Fruit fly (Drosophila melanogaster): ENCODE results near the gene Mulk.

The Mulk gene

DNA sequence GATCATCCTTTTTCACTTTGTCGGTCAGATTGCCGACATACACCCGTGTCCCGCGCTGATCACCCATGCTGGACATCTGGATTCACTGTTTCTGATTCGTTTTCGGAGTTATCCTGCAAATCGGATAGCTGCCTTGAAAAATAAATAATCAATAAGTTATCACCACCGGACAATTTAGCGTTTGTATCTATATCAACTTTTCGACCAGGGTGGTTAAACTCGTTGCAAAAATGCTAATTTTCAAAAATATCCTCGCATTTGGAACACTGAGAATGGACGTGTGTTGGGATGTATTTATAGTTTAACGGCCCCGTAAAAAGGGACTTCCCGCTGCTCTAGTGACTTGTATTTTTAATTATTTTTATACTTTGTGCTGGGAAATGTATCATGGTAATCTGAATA is 6.5 kb upstream of the Mulk start, which contains the start of gene Rsf1 (continued):
- TF ChIP-seq CG14441 (GFP tag; IDR thresholded peaks at IDR 0.05): no peak
- TF ChIP-seq Jarid2 (GFP tag; optimal IDR thresholded peaks at IDR 0.05): no peak
- no peak for TF ChIP-seq Kr (GFP tag; optimal IDR thresholded peaks at IDR 0.05)
- TF ChIP-seq CG12104 (GFP tag; optimal IDR thresholded peaks at IDR 0.05): no peak
- TF ChIP-seq CG7745 (tag; optimal IDR thresholded peaks at IDR 0.05): no peak
- no peak for TF ChIP-seq CG2129 (GFP tag; IDR thresholded peaks at IDR 0.05; ENCODE audit: partially characterized antibody)
- no peak for TF ChIP-seq p53 (GFP tag; optimal IDR thresholded peaks at IDR 0.05)
- TF ChIP-seq Oli (tag; optimal IDR thresholded peaks at IDR 0.05): no peak
- no peak for TF ChIP-seq PHDP (tag; optimal IDR thresholded peaks at IDR 0.05)
- TF ChIP-seq knrl (GFP tag; IDR thresholded peaks at IDR 0.05; ENCODE audit: partially characterized antibody): no peak
- no peak for TF ChIP-seq ab (GFP tag; optimal IDR thresholded peaks at IDR 0.05)
- TF ChIP-seq prd (optimal IDR thresholded peaks at IDR 0.05): no peak
- 0 out of 3 replicates have a peak, but pooled peaks have one; percentile 7 for TF ChIP-seq prd (GFP tag; IDR thresholded peaks at IDR 0.05)
- no peak for TF ChIP-seq Hmr (GFP tag; optimal IDR thresholded peaks at IDR 0.05)
- TF ChIP-seq crp (GFP tag; optimal IDR thresholded peaks at IDR 0.05): no peak
- peak; percentile 86 for TF ChIP-seq CG32767 (GFP tag; IDR thresholded peaks at IDR 0.05)
- TF ChIP-seq fd96Cb (tag; optimal IDR thresholded peaks at IDR 0.05): no peak
- no peak for TF ChIP-seq tup (GFP tag; optimal IDR thresholded peaks at IDR 0.05)
- TF ChIP-seq MESR4 (GFP tag; optimal IDR thresholded peaks at IDR 0.05): peak; percentile 97
- TF ChIP-seq CoRest (tag; optimal IDR thresholded peaks at IDR 0.05): peak; percentile 41
- TF ChIP-seq C15 (GFP tag; IDR thresholded peaks at IDR 0.05): no peak
- TF ChIP-seq CG2199 (GFP tag; IDR thresholded peaks at IDR 0.05): no peak
- TF ChIP-seq CG2712 (tag; optimal IDR thresholded peaks at IDR 0.05): peak; percentile 20
- no peak for TF ChIP-seq Rx (GFP tag; IDR thresholded peaks at IDR 0.05)
- no peak for TF ChIP-seq Taf1 (GFP tag; IDR thresholded peaks at IDR 0.05)
- TF ChIP-seq CG31441 (GFP tag; IDR thresholded peaks at IDR 0.05): no peak
- no peak for TF ChIP-seq CrebB (tag; optimal IDR thresholded peaks at IDR 0.05)
- no peak for TF ChIP-seq lola (GFP tag; optimal IDR thresholded peaks at IDR 0.05)
- TF ChIP-seq CG31388 (GFP tag; optimal IDR thresholded peaks at IDR 0.05): no peak
- TF ChIP-seq schlank (tag; optimal IDR thresholded peaks at IDR 0.05): no peak
- TF ChIP-seq mirr (GFP tag; optimal IDR thresholded peaks at IDR 0.05): no peak
- no peak for TF ChIP-seq CG14710 (tag; optimal IDR thresholded peaks at IDR 0.05)
- no peak for TF ChIP-seq CG4360 (GFP tag; IDR thresholded peaks at IDR 0.05)
- no peak for TF ChIP-seq CG4282 (GFP tag; optimal IDR thresholded peaks at IDR 0.05)
- no peak for TF ChIP-seq CG1832 (GFP tag; optimal IDR thresholded peaks at IDR 0.05)
- no peak for TF ChIP-seq CG18764 (GFP tag; optimal IDR thresholded peaks at IDR 0.05)
- no peak for TF ChIP-seq ara (GFP tag; IDR thresholded peaks at IDR 0.05)
- no peak for TF ChIP-seq maf-S (GFP tag; optimal IDR thresholded peaks at IDR 0.05)
- no peak for TF ChIP-seq Hr78 (GFP tag; optimal IDR thresholded peaks at IDR 0.05)
- no peak for TF ChIP-seq CG5180 (GFP tag; optimal IDR thresholded peaks at IDR 0.05)
- TF ChIP-seq CG8765 (GFP tag; IDR thresholded peaks at IDR 0.05): no peak
- TF ChIP-seq stwl (tag; optimal IDR thresholded peaks at IDR 0.05): no peak
- TF ChIP-seq scrt (GFP tag; optimal IDR thresholded peaks at IDR 0.05): no peak
- no peak for TF ChIP-seq al (GFP tag; IDR thresholded peaks at IDR 0.05)
- no peak for TF ChIP-seq sima (GFP tag; optimal IDR thresholded peaks at IDR 0.05)
- TF ChIP-seq oc (tag; optimal IDR thresholded peaks at IDR 0.05): no peak
- no peak for TF ChIP-seq CG17612 (GFP tag; IDR thresholded peaks at IDR 0.05)
- no peak for TF ChIP-seq CG10565 (GFP tag; optimal IDR thresholded peaks at IDR 0.05)
- peak; percentile 38 for TF ChIP-seq pzg (GFP tag; optimal IDR thresholded peaks at IDR 0.05)
- no peak for TF ChIP-seq tll (GFP tag; optimal IDR thresholded peaks at IDR 0.05)
- TF ChIP-seq CG11696 (GFP tag; IDR thresholded peaks at IDR 0.05): no peak

Data from whole organism, embryonic.